Fruit fly (Drosophila melanogaster) whole organism, embryonic: ENCODE data around the gene Blos4.

Experiments
- BEAF-32 ChIP-seq: fragments of 200-800 bp; sonication (Bioruptor generic); optimal IDR thresholded peaks from 3 replicates; lab custom pipeline; 2017; ENCODE audit warnings: missing biosample characterization, missing genetic modification characterization, mild to moderate bottlenecking, moderate library complexity, missing genetic modification reagents
- CG10274 ChIP-seq: fragments of 200-800 bp; sonication (Bioruptor generic); optimal IDR thresholded peaks from 3 replicates; lab custom pipeline; 2017; ENCODE audit warnings: missing biosample characterization, mild to moderate bottlenecking, missing genetic modification characterization
- CG11504 ChIP-seq: fragments of 200-800 bp; sonication (Bioruptor generic); optimal IDR thresholded peaks from 3 replicates; lab custom pipeline; 2019; ENCODE audit warnings: missing biosample characterization, mild to moderate bottlenecking, missing genetic modification characterization, moderate library complexity
- CG12219 ChIP-seq: fragments of 200-800 bp; sonication (Bioruptor generic); optimal IDR thresholded peaks from 3 replicates; lab custom pipeline; 2018; ENCODE audit warnings: missing biosample characterization, mild to moderate bottlenecking, missing genetic modification characterization
- CG15011 ChIP-seq: fragments of 200-800 bp; sonication (Bioruptor generic); optimal IDR thresholded peaks from 3 replicates; lab custom pipeline; 2018; ENCODE audit warnings: missing biosample characterization, mild to moderate bottlenecking, missing genetic modification characterization
- CG16813 ChIP-seq: fragments of 200-800 bp; sonication (Bioruptor generic); IDR thresholded peaks from 3 replicates; pipeline ENCODE4 v1.3.6; 2022; ENCODE audit warnings: missing biosample characterization, missing genetic modification characterization; ENCODE audit not compliant: partially characterized antibody
- CG17186 ChIP-seq: fragments of 200-800 bp; sonication (Bioruptor generic); optimal IDR thresholded peaks from 3 replicates; lab custom pipeline; 2017; ENCODE audit warnings: missing biosample characterization, missing genetic modification reagents, missing genetic modification characterization
- CG17912 ChIP-seq: fragments of 200-800 bp; sonication (Bioruptor generic); optimal IDR thresholded peaks from 2 replicates; lab custom pipeline; 2018; ENCODE audit warnings: missing biosample characterization, mild to moderate bottlenecking, missing genetic modification characterization
- CG2120 ChIP-seq: fragments of 200-800 bp; sonication (Bioruptor generic); optimal IDR thresholded peaks from 3 replicates; lab custom pipeline; 2016; ENCODE audit warnings: missing biosample characterization, missing genetic modification characterization
- CG3065 ChIP-seq: fragments of 200-800 bp; sonication (Bioruptor generic); optimal IDR thresholded peaks from 2 replicates; lab custom pipeline; 2016; ENCODE audit warnings: missing biosample characterization, missing genetic modification characterization
- CG31365 ChIP-seq: fragments of 200-800 bp; sonication (Bioruptor generic); optimal IDR thresholded peaks from 2 replicates; lab custom pipeline; 2018; ENCODE audit warnings: missing biosample characterization, mild to moderate bottlenecking, missing genetic modification characterization
- CG32772 ChIP-seq: fragments of 200-800 bp; sonication (Bioruptor generic); IDR thresholded peaks from 2 replicates; pipeline ENCODE4 v1.3.6; 2022; ENCODE audit warnings: missing biosample characterization, missing genetic modification characterization
- CG3847 ChIP-seq: fragments of 200-800 bp; sonication (Bioruptor generic); IDR thresholded peaks from 2 replicates; pipeline ENCODE4 v1.3.6; 2022; ENCODE audit warnings: missing biosample characterization, missing genetic modification characterization
- CG4854 ChIP-seq: fragments of 200-800 bp; sonication (Bioruptor generic); optimal IDR thresholded peaks from 2 replicates; lab custom pipeline; 2016; ENCODE audit warnings: missing biosample characterization, missing genetic modification characterization, inconsistent platforms
- CG5953 ChIP-seq: fragments of 200-800 bp; sonication (Bioruptor generic); IDR thresholded peaks from 2 replicates; pipeline ENCODE4 v1.3.6; 2022; ENCODE audit warnings: missing biosample characterization, missing genetic modification characterization
- CG6765 ChIP-seq: fragments of 200-800 bp; sonication (Bioruptor generic); optimal IDR thresholded peaks from 3 replicates; lab custom pipeline; 2017; ENCODE audit warnings: missing biosample characterization, mild to moderate bottlenecking, missing genetic modification characterization
- CG7786 ChIP-seq: fragments of 200-800 bp; sonication (Bioruptor generic); optimal IDR thresholded peaks from 2 replicates; lab custom pipeline; 2016; ENCODE audit warnings: missing biosample characterization, missing genetic modification characterization
- CG8089 ChIP-seq: fragments of 200-800 bp; sonication (Bioruptor generic); optimal IDR thresholded peaks from 3 replicates; lab custom pipeline; 2016; ENCODE audit warnings: missing biosample characterization, missing genetic modification characterization
- CG9437 ChIP-seq: fragments of 200-800 bp; sonication (Bioruptor generic); optimal IDR thresholded peaks from 2 replicates; lab custom pipeline; 2018; ENCODE audit warnings: missing biosample characterization, mild to moderate bottlenecking, missing genetic modification characterization
- CHES-1-like ChIP-seq: fragments of 200-800 bp; sonication (Bioruptor generic); optimal IDR thresholded peaks from 2 replicates; lab custom pipeline; 2016; ENCODE audit warnings: missing biosample characterization, missing genetic modification characterization
- Camta ChIP-seq: fragments of 200-800 bp; sonication (Bioruptor generic); optimal IDR thresholded peaks from 2 replicates; lab custom pipeline; 2016; ENCODE audit warnings: missing biosample characterization, missing genetic modification characterization
- D19B ChIP-seq: fragments of 200-800 bp; sonication (Bioruptor generic); optimal IDR thresholded peaks from 2 replicates; lab custom pipeline; 2017; ENCODE audit warnings: missing biosample characterization, mild to moderate bottlenecking, missing genetic modification characterization
- Dek ChIP-seq: fragments of 200-800 bp; sonication (Bioruptor generic); optimal IDR thresholded peaks from 3 replicates; lab custom pipeline; 2019; ENCODE audit warnings: missing biosample characterization, mild to moderate bottlenecking, missing genetic modification characterization, moderate library complexity
- Doc2 ChIP-seq: fragments of 200-800 bp; sonication (Bioruptor generic); IDR thresholded peaks from 2 replicates; pipeline ENCODE4 v1.3.6; 2022; ENCODE audit warnings: missing biosample characterization, missing genetic modification characterization
- Eip74EF ChIP-seq, 2 experiments: fragments of 200-800 bp in 1 of 2; fragments of >200 bp in 1 of 2; sonication (Bioruptor generic) in 1 of 2; optimal IDR thresholded peaks; 2 replicates each; lab custom pipeline; 2017 to 2019; ENCODE audit warnings: missing biosample characterization in 2 of 2, missing genetic modification characterization in 2 of 2, mild to moderate bottlenecking in 1 of 2, moderate library complexity in 1 of 2
- Gsc ChIP-seq: fragments of 200-800 bp; sonication (Bioruptor generic); IDR thresholded peaks from 2 replicates; pipeline ENCODE4 v1.3.6; 2022; ENCODE audit warnings: missing biosample characterization, missing genetic modification characterization
- H2.0 ChIP-seq: fragments of 200-800 bp; sonication (Bioruptor generic); IDR thresholded peaks from 2 replicates; pipeline ENCODE4 v1.3.6; 2022; ENCODE audit warnings: missing biosample characterization, missing genetic modification characterization
- HHEX ChIP-seq: fragments of 200-800 bp; sonication (Bioruptor generic); optimal IDR thresholded peaks from 3 replicates; lab custom pipeline; 2017; ENCODE audit warnings: missing biosample characterization, mild to moderate bottlenecking, missing genetic modification characterization, missing genetic modification reagents
- HLH4C ChIP-seq: fragments of 200-800 bp; sonication (Bioruptor generic); IDR thresholded peaks from 3 replicates; pipeline ENCODE4 v1.3.6; 2022; ENCODE audit warnings: missing biosample characterization, missing genetic modification characterization; ENCODE audit not compliant: partially characterized antibody
- Hand ChIP-seq: fragments of 200-800 bp; sonication (Bioruptor generic); optimal IDR thresholded peaks from 2 replicates; lab custom pipeline; 2017; ENCODE audit warnings: mild to moderate bottlenecking, missing biosample characterization, missing genetic modification reagents, missing genetic modification characterization
- Hmr ChIP-seq: fragments of 200-800 bp; sonication (Bioruptor generic); optimal IDR thresholded peaks from 3 replicates; lab custom pipeline; 2017; ENCODE audit warnings: mild to moderate bottlenecking, missing biosample characterization, missing genetic modification reagents, missing genetic modification characterization
- Jarid2 ChIP-seq: fragments of 200-800 bp; sonication (Bioruptor generic); optimal IDR thresholded peaks from 3 replicates; lab custom pipeline; 2017; ENCODE audit warnings: mild to moderate bottlenecking, missing biosample characterization, missing genetic modification reagents, missing genetic modification characterization
- Mad ChIP-seq: fragments of 200-800 bp; sonication (Bioruptor generic); optimal IDR thresholded peaks from 2 replicates; lab custom pipeline; 2016; ENCODE audit warnings: missing biosample characterization, missing genetic modification characterization
- Neu2 ChIP-seq: fragments of 200-800 bp; sonication (Bioruptor generic); optimal IDR thresholded peaks from 3 replicates; lab custom pipeline; 2016; ENCODE audit warnings: missing biosample characterization, missing genetic modification characterization, borderline replicate concordance
- Xbp1 ChIP-seq: fragments of 200-800 bp; sonication (Bioruptor generic); optimal IDR thresholded peaks from 3 replicates; lab custom pipeline; 2016; ENCODE audit warnings: missing biosample characterization, mild to moderate bottlenecking, missing genetic modification characterization
- al ChIP-seq: fragments of 200-800 bp; sonication (Bioruptor generic); IDR thresholded peaks from 2 replicates; pipeline ENCODE4 v1.3.6; 2022; ENCODE audit warnings: missing biosample characterization, missing genetic modification characterization
- bab2 ChIP-seq: fragments of 200-800 bp; sonication (Bioruptor generic); optimal IDR thresholded peaks from 2 replicates; lab custom pipeline; 2016; ENCODE audit warnings: missing biosample characterization, missing genetic modification characterization
- bowl ChIP-seq: fragments of 200-800 bp; sonication (Bioruptor generic); IDR thresholded peaks from 2 replicates; pipeline ENCODE4 v1.3.6; 2022; ENCODE audit warnings: missing biosample characterization, missing genetic modification characterization
- cas ChIP-seq: fragments of 200-800 bp; sonication (Bioruptor generic); IDR thresholded peaks from 2 replicates; pipeline ENCODE4 v1.3.6; 2022; ENCODE audit warnings: missing biosample characterization, missing genetic modification characterization
- ci ChIP-seq: fragments of 200-800 bp; sonication (Bioruptor generic); IDR thresholded peaks from 3 replicates; pipeline ENCODE4 v1.3.6; 2022; ENCODE audit warnings: missing biosample characterization, missing genetic modification characterization
- gro ChIP-seq: fragments of 200-800 bp; sonication (Bioruptor generic); optimal IDR thresholded peaks from 2 replicates; lab custom pipeline; 2016; ENCODE audit warnings: missing biosample characterization, missing genetic modification characterization
- pb ChIP-seq: fragments of 200-800 bp; sonication (Bioruptor generic); optimal IDR thresholded peaks from 3 replicates; lab custom pipeline; 2016; ENCODE audit warnings: missing biosample characterization, missing genetic modification characterization
- pita ChIP-seq: fragments of 200-800 bp; sonication (Bioruptor generic); optimal IDR thresholded peaks from 2 replicates; lab custom pipeline; 2017; ENCODE audit warnings: missing biosample characterization, mild to moderate bottlenecking, missing genetic modification characterization
- ro ChIP-seq: fragments of 200-800 bp; sonication (Bioruptor generic); IDR thresholded peaks from 2 replicates; pipeline ENCODE4 v1.3.6; 2022; ENCODE audit warnings: missing biosample characterization, missing genetic modification characterization
- row ChIP-seq: fragments of 200-800 bp; sonication (Bioruptor generic); IDR thresholded peaks from 3 replicates; pipeline ENCODE4 v1.3.6; 2022; ENCODE audit warnings: missing biosample characterization, missing genetic modification characterization
- shn ChIP-seq: fragments of 200-800 bp; sonication (Bioruptor generic); optimal IDR thresholded peaks from 3 replicates; lab custom pipeline; 2016; ENCODE audit warnings: missing biosample characterization, missing genetic modification characterization
- sim ChIP-seq: fragments of 200-800 bp; sonication (Bioruptor generic); IDR thresholded peaks from 2 replicates; pipeline ENCODE4 v1.3.6; 2022; ENCODE audit warnings: missing biosample characterization, missing genetic modification characterization
- toy ChIP-seq: fragments of 200-800 bp; sonication (Bioruptor generic); IDR thresholded peaks from 2 replicates; pipeline ENCODE4 v1.3.6; 2022; ENCODE audit warnings: missing biosample characterization, missing genetic modification characterization
- trem ChIP-seq: fragments of 200-800 bp; optimal IDR thresholded peaks from 3 replicates; lab custom pipeline; 2019; ENCODE audit warnings: missing biosample characterization, mild to moderate bottlenecking, missing genetic modification characterization, moderate library complexity
- vnd ChIP-seq: fragments of 200-800 bp; sonication (Bioruptor generic); IDR thresholded peaks from 3 replicates; pipeline ENCODE4 v1.3.6; 2022; ENCODE audit warnings: missing biosample characterization, missing genetic modification characterization; ENCODE audit not compliant: partially characterized antibody

The Blos4 gene

DNA sequence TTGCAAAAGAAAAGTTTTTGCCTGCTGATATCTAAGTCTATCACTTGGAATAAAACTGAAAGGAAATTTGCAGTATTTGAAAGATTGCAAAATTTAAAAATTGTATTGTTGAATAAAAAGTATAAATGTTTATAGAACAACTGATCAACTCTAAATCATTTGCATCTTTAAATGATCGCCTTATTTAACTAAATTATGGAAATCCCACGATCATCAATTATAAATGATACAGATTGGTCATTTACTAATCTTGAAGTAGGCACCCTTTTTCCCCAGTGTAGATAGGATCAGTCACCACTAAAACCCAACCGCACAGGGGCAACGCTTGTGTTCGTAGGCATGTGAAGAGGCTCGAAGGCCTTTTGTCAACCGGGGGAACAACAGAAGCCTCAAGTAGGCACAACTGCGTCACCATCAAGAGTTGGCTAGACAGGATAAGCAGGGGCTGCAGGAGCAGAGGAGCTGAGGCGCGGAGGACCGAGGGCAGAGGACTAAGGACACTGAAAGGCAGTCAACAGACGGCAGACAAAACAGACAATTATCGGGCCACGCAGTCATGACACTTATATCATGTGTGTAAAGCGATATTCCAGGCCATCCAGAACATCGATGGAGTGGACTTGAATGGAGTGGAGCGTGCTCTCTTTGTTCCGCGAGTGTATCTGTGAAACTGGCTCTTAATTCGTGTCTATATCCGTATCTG, 30.9 kb upstream of the Blos4 start (continued):
- no peak for TF ChIP-seq CG7786 (GFP tag; lab: Kevin White, UChicago)
- no peak for TF ChIP-seq Doc2 (GFP tag; lab: Robert Waterston, UW)
- TF ChIP-seq CG5953: no peak
- TF ChIP-seq Hand (GFP tag; lab: Kevin White, UChicago): no peak
- TF ChIP-seq Camta (GFP tag; lab: Kevin White, UChicago): no peak
- no peak for TF ChIP-seq sim (GFP tag; lab: Robert Waterston, UW)
- peak; percentile 35 for TF ChIP-seq Neu2 (GFP tag; lab: Kevin White, UChicago)
- TF ChIP-seq CG32772 (GFP tag; lab: Robert Waterston, UW): no peak
- peak; percentile 33 for TF ChIP-seq Xbp1
- no peak for TF ChIP-seq CG3065 (GFP tag; lab: Kevin White, UChicago)
- no peak for TF ChIP-seq CG2120 (GFP tag; lab: Kevin White, UChicago)
- TF ChIP-seq CG12219 (GFP tag; lab: Kevin White, UChicago): no peak
- no peak for TF ChIP-seq Hmr
- no peak for TF ChIP-seq H2.0 (GFP tag; lab: Robert Waterston, UW)
- TF ChIP-seq CG17912 (GFP tag; lab: Kevin White, UChicago): no peak
- no peak for TF ChIP-seq HLH4C (GFP tag; lab: Robert Waterston, UW)
- TF ChIP-seq bab2 (GFP tag; lab: Kevin White, UChicago): no peak
- TF ChIP-seq BEAF-32 (GFP tag; lab: Kevin White, UChicago): no peak
- peak; percentile 33 for TF ChIP-seq CG11504 (tag; lab: Kevin White, UChicago)
- TF ChIP-seq D19B (GFP tag; lab: Kevin White, UChicago): no peak
- TF ChIP-seq ci (GFP tag; lab: Robert Waterston, UW): no peak
- TF ChIP-seq bowl (GFP tag; lab: Robert Waterston, UW): no peak
- no peak for TF ChIP-seq CHES-1-like (GFP tag; lab: Kevin White, UChicago)
- TF ChIP-seq ro (GFP tag; lab: Robert Waterston, UW): no peak
- no peak for TF ChIP-seq Eip74EF (GFP tag; optimal IDR thresholded peaks at IDR 0.05; lab: Kevin White, UChicago)
- peak; percentile 19 for TF ChIP-seq shn (GFP tag; lab: Kevin White, UChicago)
- TF ChIP-seq toy: no peak
- no peak for TF ChIP-seq CG3847 (GFP tag; lab: Robert Waterston, UW)
- TF ChIP-seq Dek (tag; lab: Kevin White, UChicago): no peak
- no peak for TF ChIP-seq CG8089
- no peak for TF ChIP-seq al (GFP tag; lab: Robert Waterston, UW)
- no peak for TF ChIP-seq vnd
- TF ChIP-seq CG4854: no peak
- TF ChIP-seq CG16813 (GFP tag; lab: Robert Waterston, UW): no peak
- TF ChIP-seq cas (GFP tag; lab: Robert Waterston, UW): no peak
- no peak for TF ChIP-seq CG9437 (GFP tag; lab: Kevin White, UChicago)
- no peak for TF ChIP-seq HHEX (GFP tag; lab: Kevin White, UChicago)
- TF ChIP-seq CG17186: no peak
- TF ChIP-seq Gsc (GFP tag; lab: Robert Waterston, UW): no peak
- TF ChIP-seq CG31365 (tag; lab: Kevin White, UChicago): no peak
- TF ChIP-seq Mad: no peak
- TF ChIP-seq CG10274: no peak
- no peak for TF ChIP-seq gro (GFP tag; lab: Kevin White, UChicago)
- no peak for TF ChIP-seq CG15011 (GFP tag; lab: Kevin White, UChicago)
- TF ChIP-seq Jarid2: no peak
- no peak; the same call in none of the 3 replicates for TF ChIP-seq row (GFP tag; lab: Robert Waterston, UW)
- no peak for TF ChIP-seq pita (GFP tag; lab: Kevin White, UChicago)
- peak; percentile 41 for TF ChIP-seq trem (tag; lab: Kevin White, UChicago)
- TF ChIP-seq pb (GFP tag; lab: Kevin White, UChicago): no peak
- no peak for TF ChIP-seq CG6765
